Worm (Caenorhabditis elegans): ENCODE results near the gene agmo-1.
A peak's percentile ranks its signal among the peaks of the same experiment; 100 is the strongest.

The agmo-1 gene

ce11 chrIII:12833079-12833478 is 34.7 kb upstream of the agmo-1 start:
- TF ChIP-seq sem-4 (tag; optimal IDR thresholded peaks at IDR 0.05) (no peak), nhr-237 (tag; optimal IDR thresholded peaks at IDR 0.05) (no peak), fos-1 (tag; optimal IDR thresholded peaks at IDR 0.05) (peak; percentile 28), sma-9 (GFP tag; optimal IDR thresholded peaks at IDR 0.05) (peak; percentile 65), sma-9 (tag; optimal IDR thresholded peaks at IDR 0.05) (no peak)

DNA sequence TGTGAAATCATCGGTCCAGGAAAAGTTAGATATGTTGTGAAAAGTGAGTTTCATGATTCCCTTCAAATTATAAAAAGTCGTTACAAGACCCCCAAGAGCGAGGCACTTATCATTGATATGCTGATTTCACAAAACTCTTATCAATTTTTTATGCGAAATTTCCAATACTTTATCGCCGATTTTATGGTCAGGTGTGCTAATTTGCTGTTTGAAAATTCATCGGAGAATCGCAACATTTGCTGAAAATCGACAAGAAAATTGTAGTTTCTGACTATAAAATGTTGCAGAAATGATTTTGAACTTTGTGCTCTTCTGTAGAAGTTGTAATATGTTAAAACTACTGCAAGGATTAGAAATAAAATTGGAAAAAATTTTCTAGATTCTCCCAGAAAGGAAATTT is 33.3 kb upstream of the agmo-1 start:
- TF ChIP-seq zag-1 (tag; optimal IDR thresholded peaks at IDR 0.05) (no peak), ztf-4 (tag; optimal IDR thresholded peaks at IDR 0.05) (no peak), sma-9 (GFP tag; optimal IDR thresholded peaks at IDR 0.05) (peak; percentile 39), sma-9 (tag; optimal IDR thresholded peaks at IDR 0.05) (no peak), fos-1 (tag; optimal IDR thresholded peaks at IDR 0.05) (peak; percentile 39)

- TF ChIP-seq lin-11 (tag; optimal IDR thresholded peaks at IDR 0.05) (no peak), mbf-1 (tag; optimal IDR thresholded peaks at IDR 0.05) (no peak), C34F6.9 (tag; optimal IDR thresholded peaks at IDR 0.05) (no peak), ama-1 (optimal IDR thresholded peaks at IDR 0.05) (no peak), unc-39 (tag; optimal IDR thresholded peaks at IDR 0.05) (no peak), ZK546.5 (tag; optimal IDR thresholded peaks at IDR 0.05) (no peak), skn-1 (tag; optimal IDR thresholded peaks at IDR 0.05) (no peak)
Observed at ce11 chrIII:12829068-12829467, 30.7 kb upstream of the agmo-1 start, which contains the start of gene Y37D8A.3. Gene Y37D8A.3 (plus strand): TSS chrIII:12829368.

DNA sequence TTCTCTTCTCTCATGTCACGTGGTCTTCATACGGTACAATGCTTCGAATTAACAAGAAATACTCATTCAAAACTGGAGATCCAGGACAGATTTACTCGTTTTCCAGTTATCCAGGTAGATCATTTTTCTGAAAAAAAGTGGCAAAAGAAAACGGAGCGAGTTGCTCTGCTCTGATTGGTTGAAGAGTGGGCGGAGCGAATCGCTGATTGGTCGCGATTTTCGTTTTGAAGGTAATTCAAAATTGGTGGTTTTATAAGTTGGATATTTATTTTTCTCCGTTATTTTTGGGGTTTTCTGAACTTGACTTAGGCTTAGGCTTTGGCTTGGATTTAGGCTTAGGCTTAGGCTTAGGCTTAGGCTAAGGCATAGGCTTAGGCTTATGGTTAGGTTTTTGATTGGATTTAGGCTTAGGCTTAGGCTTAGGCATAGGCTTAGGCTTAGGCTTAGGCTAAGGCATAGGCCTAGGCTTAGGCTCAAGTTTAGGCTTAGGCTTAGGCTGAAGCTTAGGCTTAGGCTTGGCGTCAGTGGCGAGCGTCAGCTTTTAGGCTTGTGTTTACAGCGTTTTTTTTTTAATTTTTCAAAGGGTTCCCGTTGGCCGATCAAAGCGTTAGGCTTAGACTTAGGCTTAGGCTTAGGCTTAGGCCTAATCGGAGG is 24.4 kb upstream of the agmo-1 start:
- TF ChIP-seq unc-55 (GFP tag; optimal IDR thresholded peaks at IDR 0.05), result no peak

DNA sequence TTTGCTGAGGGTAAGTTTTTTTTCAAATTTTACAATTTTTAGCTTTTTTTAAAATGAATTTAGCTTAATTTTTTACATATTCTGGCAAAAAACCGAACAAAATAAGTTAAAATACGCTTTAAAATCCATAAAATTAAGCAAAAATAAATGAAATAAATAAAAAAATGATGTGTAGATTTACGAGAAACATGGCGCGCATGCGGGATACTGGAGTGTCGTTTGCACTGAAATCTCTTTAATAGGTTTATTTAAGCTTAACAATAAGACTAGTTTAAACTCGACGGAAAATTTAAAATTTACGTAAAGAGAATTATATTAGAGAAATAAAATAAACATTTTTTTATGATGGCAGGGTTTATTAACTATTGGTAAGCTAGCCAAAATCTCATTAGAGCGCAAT is 23.0 kb upstream of the agmo-1 start:
- no peak for TF ChIP-seq lin-39 (tag; optimal IDR thresholded peaks at IDR 0.05)
- no peak for TF ChIP-seq nhr-129 (tag; optimal IDR thresholded peaks at IDR 0.05)
- peak; percentile 46 for TF ChIP-seq unc-55 (GFP tag; optimal IDR thresholded peaks at IDR 0.05)
- TF ChIP-seq lsy-2 (tag; optimal IDR thresholded peaks at IDR 0.05), result peak in 1 of 2 experiments; percentile 47
- TF ChIP-seq lin-13 (GFP tag; optimal IDR thresholded peaks at IDR 0.05), result peak; percentile 3

ce11 chrIII:12819909-12820308 is 21.5 kb upstream of the agmo-1 start, which contains the start of the genes Y37D8A.2 and Y37D8A.25:
Gene Y37D8A.2 (plus strand): TSS chrIII:12820193.
Gene Y37D8A.25 (minus strand): TSS chrIII:12820253.
- TF ChIP-seq nhr-11 (tag; optimal IDR thresholded peaks at IDR 0.05) (no peak), nhr-129 (tag; optimal IDR thresholded peaks at IDR 0.05) (peak; percentile 1)

DNA sequence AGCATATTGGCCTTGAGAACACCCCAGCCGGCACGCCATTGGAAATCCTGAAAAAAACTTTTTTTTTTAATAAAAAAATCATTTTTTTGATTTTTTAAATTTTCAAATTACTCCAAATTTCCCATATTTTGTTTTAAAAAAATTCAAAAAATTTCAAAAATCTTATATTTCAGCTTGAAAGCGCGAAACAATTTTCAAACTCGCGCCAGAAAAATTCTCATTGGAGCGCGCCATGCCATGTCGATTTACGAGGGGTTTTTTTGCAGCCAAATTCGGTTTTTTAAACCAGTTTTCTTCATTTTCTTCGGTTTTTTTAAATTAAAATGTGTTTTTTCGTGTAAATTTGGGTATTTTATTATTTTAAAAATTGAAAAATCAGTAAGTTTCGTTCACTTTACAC is 20.8 kb upstream of the agmo-1 start:
- TF ChIP-seq lin-39 (tag; optimal IDR thresholded peaks at IDR 0.05) (no peak), lsy-2 (tag; optimal IDR thresholded peaks at IDR 0.05) (no peak), mdl-1 (tag; optimal IDR thresholded peaks at IDR 0.05) (no peak), nhr-12 (tag; optimal IDR thresholded peaks at IDR 0.05) (no peak), R02D3.7 (tag; optimal IDR thresholded peaks at IDR 0.05) (no peak), nhr-23 (tag; optimal IDR thresholded peaks at IDR 0.05) (no peak), ztf-4 (tag; optimal IDR thresholded peaks at IDR 0.05) (no peak), elt-3 (tag; optimal IDR thresholded peaks at IDR 0.05) (no peak), C34F6.9 (tag; optimal IDR thresholded peaks at IDR 0.05) (no peak), lin-11 (tag; optimal IDR thresholded peaks at IDR 0.05) (no peak), aly-2 (tag; optimal IDR thresholded peaks at IDR 0.05) (no peak), nhr-25 (tag; optimal IDR thresholded peaks at IDR 0.05) (no peak), ceh-16 (tag; optimal IDR thresholded peaks at IDR 0.05) (no peak), fos-1 (tag; optimal IDR thresholded peaks at IDR 0.05) (no peak), nhr-237 (tag; optimal IDR thresholded peaks at IDR 0.05) (no peak), crh-2 (tag; optimal IDR thresholded peaks at IDR 0.05) (no peak), ztf-1 (GFP tag; conservative IDR thresholded peaks at IDR 0.05) (no peak), sma-3 (GFP tag; optimal IDR thresholded peaks at IDR 0.05) (no peak), nhr-6 (tag; optimal IDR thresholded peaks at IDR 0.05) (no peak)
